Worm (Caenorhabditis elegans) whole organism, early embryonic: ENCODE measurements around the gene nish-1.

Experiments used
- B0310.2 ChIP-seq: sonication (generic microtip); optimal IDR thresholded peaks from 2 replicates; lab custom pipeline; 2016; ENCODE audit warnings: mild to moderate bottlenecking, missing genetic modification characterization, missing compliant biosample characterization
- F13C5.2 ChIP-seq: sonication (generic microtip); optimal IDR thresholded peaks from 2 replicates; lab custom pipeline; 2017; ENCODE audit warnings: mild to moderate bottlenecking, missing genetic modification characterization, inconsistent platforms, missing compliant biosample characterization
- aly-1 ChIP-seq: sonication (generic microtip); optimal IDR thresholded peaks from 2 replicates; lab custom pipeline; 2016; ENCODE audit warnings: missing genetic modification characterization, missing compliant biosample characterization
- ama-1 ChIP-seq: fragments of 150-350 bp; optimal IDR thresholded peaks from 2 replicates; lab custom pipeline; 2014
- ceh-13 ChIP-seq: fragments of 200-800 bp; sonication (Bioruptor generic); optimal IDR thresholded peaks from 2 replicates; lab custom pipeline; 2018; ENCODE audit warnings: mild to moderate bottlenecking, missing genetic modification characterization, missing compliant biosample characterization
- ceh-36 ChIP-seq: sonication (generic microtip); optimal IDR thresholded peaks from 2 replicates; lab custom pipeline; 2016; ENCODE audit warnings: missing genetic modification characterization, inconsistent platforms, missing compliant biosample characterization
- ets-7 ChIP-seq: sonication (generic microtip); optimal IDR thresholded peaks from 2 replicates; lab custom pipeline; 2016; ENCODE audit warnings: missing genotype, missing genetic modification characterization, missing compliant biosample characterization
- flt-1 ChIP-seq: fragments of 200-800 bp; sonication (Bioruptor generic); IDR thresholded peaks from 2 replicates; pipeline ENCODE4 v1.3.6; 2022; ENCODE audit warnings: missing genetic modification characterization, missing compliant biosample characterization
- hmbx-1 ChIP-seq: sonication (generic microtip); optimal IDR thresholded peaks from 2 replicates; lab custom pipeline; 2016; ENCODE audit warnings: mild to moderate bottlenecking, missing genetic modification characterization, missing compliant biosample characterization
- hmg-4 ChIP-seq: fragments of 200-800 bp; sonication (Bioruptor generic); optimal IDR thresholded peaks from 2 replicates; lab custom pipeline; 2018; ENCODE audit warnings: mild to moderate bottlenecking, missing genetic modification characterization, missing compliant biosample characterization
- hnd-1 ChIP-seq: sonication (generic microtip); optimal IDR thresholded peaks from 2 replicates; lab custom pipeline; 2016; ENCODE audit warnings: missing genetic modification characterization, missing compliant biosample characterization
- pes-1 ChIP-seq: fragments of 200-800 bp; sonication (Bioruptor generic); IDR thresholded peaks from 2 replicates; pipeline ENCODE4 v1.3.6; 2022; ENCODE audit warnings: missing genetic modification reagents, missing genetic modification characterization, missing compliant biosample characterization
- scrt-1 ChIP-seq: fragments of 200-800 bp; sonication (Bioruptor generic); IDR thresholded peaks from 2 replicates; pipeline ENCODE4 v1.3.6; 2022; ENCODE audit warnings: missing genetic modification characterization, missing compliant biosample characterization
- sea-1 ChIP-seq: fragments of 200-800 bp; sonication (Bioruptor generic); conservative IDR thresholded peaks from 2 replicates; pipeline ENCODE4 v1.3.6; 2022; ENCODE audit warnings: missing genetic modification characterization, missing compliant biosample characterization
- tbx-11 ChIP-seq: fragments of 200-800 bp; sonication (Bioruptor generic); IDR thresholded peaks from 2 replicates; pipeline ENCODE4 v1.3.6; 2022; ENCODE audit warnings: missing genetic modification characterization, missing compliant biosample characterization
- tbx-37 ChIP-seq: fragments of 200-800 bp; sonication (Bioruptor generic); conservative IDR thresholded peaks from 2 replicates; pipeline ENCODE4 v1.3.6; 2022; ENCODE audit warnings: missing genetic modification reagents, missing genetic modification characterization, missing compliant biosample characterization
- tra-4 ChIP-seq: sonication (generic microtip); optimal IDR thresholded peaks from 2 replicates; lab custom pipeline; 2017; ENCODE audit warnings: missing genetic modification characterization, missing compliant biosample characterization

The nish-1 gene

DNA sequence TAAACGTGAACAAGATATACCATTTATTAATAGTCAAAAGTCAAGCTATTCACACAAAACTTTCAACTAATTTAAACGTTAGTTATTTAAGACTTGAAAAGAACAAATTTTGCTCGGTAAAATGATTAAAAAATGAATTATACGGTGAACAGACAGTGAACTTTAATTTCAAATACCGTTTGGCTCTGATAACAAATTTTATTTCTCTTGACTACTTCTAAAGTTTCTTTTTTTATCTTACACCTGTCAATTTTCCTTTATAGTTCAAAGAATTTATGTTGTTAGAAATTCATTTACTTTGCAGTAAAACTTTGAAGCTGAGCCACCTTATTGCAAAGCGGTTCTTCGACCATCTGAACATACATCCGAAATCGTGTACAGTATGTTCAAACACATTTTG is 51.3 kb downstream of the nish-1 start, which contains the start of gene ZK593.3:
ZK593.3 (plus strand) TSS at position 301 of the 400 bp plus-strand sequence.
- TF ChIP-seq pes-1 (GFP tag; lab: Robert Waterston, UW): no peak

DNA sequence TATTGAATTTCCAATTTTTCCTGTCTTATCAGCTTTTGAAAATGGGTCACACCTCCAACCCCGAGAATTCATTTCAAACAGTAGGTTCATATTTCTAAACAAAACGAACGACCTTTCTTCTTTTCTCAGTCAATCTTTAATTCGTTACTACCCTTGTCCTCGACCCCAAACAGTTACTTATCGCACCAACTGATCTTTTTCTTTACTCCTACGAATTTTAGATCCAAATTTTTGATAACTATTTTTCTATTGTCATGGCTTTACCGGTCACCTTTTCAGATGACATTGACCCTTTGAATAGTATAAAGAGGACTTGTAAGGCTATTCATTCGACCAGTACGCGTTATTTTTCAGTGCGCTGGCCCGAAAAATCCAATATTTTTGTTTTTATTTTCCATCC is 52.0 kb downstream of the nish-1 start:
- TF ChIP-seq ama-1: no peak
- no peak for TF ChIP-seq tbx-11 (GFP tag; lab: Robert Waterston, UW)
- no peak for TF ChIP-seq scrt-1 (GFP tag; lab: Robert Waterston, UW)
- TF ChIP-seq tbx-37 (GFP tag; lab: Robert Waterston, UW): no peak
- TF ChIP-seq hnd-1 (tag; lab: Kevin White, UChicago): no peak
- no peak for TF ChIP-seq ceh-13 (GFP tag; lab: Kevin White, UChicago)
- no peak for TF ChIP-seq hmbx-1 (tag; lab: Kevin White, UChicago)
- no peak for TF ChIP-seq tra-4 (tag; lab: Kevin White, UChicago)
- TF ChIP-seq B0310.2: no peak
- no peak for TF ChIP-seq F13C5.2 (tag; lab: Kevin White, UChicago)
- TF ChIP-seq aly-1 (tag; lab: Kevin White, UChicago): no peak
- TF ChIP-seq pes-1 (GFP tag; lab: Robert Waterston, UW): no peak
- no peak for TF ChIP-seq sea-1
- TF ChIP-seq ets-7 (tag; lab: Kevin White, UChicago): no peak
- no peak for TF ChIP-seq flt-1 (GFP tag; lab: Robert Waterston, UW)
- no peak for TF ChIP-seq ceh-36 (tag; lab: Kevin White, UChicago)
- no peak for TF ChIP-seq hmg-4 (GFP tag; lab: Kevin White, UChicago)

- peak; percentile 13 for TF ChIP-seq hmg-4 (GFP tag; lab: Kevin White, UChicago)
- TF ChIP-seq aly-1 (tag; lab: Kevin White, UChicago): no peak
- TF ChIP-seq ets-7 (tag; lab: Kevin White, UChicago): no peak
- TF ChIP-seq hnd-1 (tag; lab: Kevin White, UChicago): no peak
- TF ChIP-seq ceh-13 (GFP tag; lab: Kevin White, UChicago): no peak
- TF ChIP-seq sea-1: no peak
- TF ChIP-seq scrt-1 (GFP tag; lab: Robert Waterston, UW): no peak
- TF ChIP-seq F13C5.2 (tag; lab: Kevin White, UChicago): peak; percentile 51
- no peak for TF ChIP-seq flt-1 (GFP tag; lab: Robert Waterston, UW)
- TF ChIP-seq tbx-11 (GFP tag; lab: Robert Waterston, UW): no peak
- TF ChIP-seq ama-1: no peak
- TF ChIP-seq pes-1 (GFP tag; lab: Robert Waterston, UW): no peak
- no peak for TF ChIP-seq B0310.2
Observed at ce11 chrIV:10918877-10919560, 54.9 kb downstream of the nish-1 start.

- TF ChIP-seq tra-4 (tag; lab: Kevin White, UChicago) (no peak), hmbx-1 (tag; lab: Kevin White, UChicago) (no peak)
Observed at ce11 chrIV:10919770-10920169, 55.6 kb downstream of the nish-1 start, which contains the start of gene rbr-2. TSS of gene rbr-2 (plus strand) at chrIV:10920070.
